Worm (Caenorhabditis elegans) whole organism, L1 larva: ENCODE results near the gene C27D6.12.

Source experiments
- ama-1 ChIP-seq: fragments of 150-350 bp; optimal IDR thresholded peaks from 2 replicates; lab custom pipeline; 2014
- skn-1 ChIP-seq: fragments of 150-350 bp; optimal IDR thresholded peaks from 2 replicates; lab custom pipeline; 2014; ENCODE audit warnings: missing biosample characterization, missing genetic modification characterization
- unc-130 ChIP-seq: fragments of 150-350 bp; optimal IDR thresholded peaks from 2 replicates; lab custom pipeline; 2017; ENCODE audit warnings: missing biosample characterization, missing genetic modification characterization, inconsistent platforms

- TF ChIP-seq ama-1 (lab: Kevin White, UChicago) (no peak), skn-1 (tag; lab: Kevin White, UChicago) (no peak), unc-130 (tag; lab: Kevin White, UChicago) (no peak)
Observed at ce11 chrII:5170932-5171331, 6.9 kb downstream of the C27D6.12 start, which contains the start of gene srb-1.
